Worm (Caenorhabditis elegans): ENCODE measurements around the gene vkmt-1.

ce11 chrIV:12282873-12283272 is 4.3 kb downstream of the vkmt-1 start, which contains the start of gene hpo-12:
- TF ChIP-seq nhr-25 (tag; optimal IDR thresholded peaks at IDR 0.05) = no peak
- no peak for TF ChIP-seq ztf-11 (tag; optimal IDR thresholded peaks at IDR 0.05)
- no peak for TF ChIP-seq lsy-2 (tag; optimal IDR thresholded peaks at IDR 0.05)
